Worm (Caenorhabditis elegans) whole organism, midembryonic: Measurements from ENCODE around the gene T28A8.5.

ENCODE experiments used
- T22C8.4 ChIP-seq: fragments of 200-800 bp; sonication (Bioruptor generic); IDR thresholded peaks from 2 replicates; pipeline ENCODE4 v1.3.6; 2022; ENCODE audit warnings: missing genetic modification characterization, missing compliant biosample characterization
- cog-1 ChIP-seq: sonication (generic microtip); optimal IDR thresholded peaks from 2 replicates; lab custom pipeline; 2016; ENCODE audit warnings: missing genetic modification characterization, missing compliant biosample characterization
- flt-1 ChIP-seq: fragments of 200-800 bp; sonication (Bioruptor generic); IDR thresholded peaks from 2 replicates; pipeline ENCODE4 v1.3.6; 2022; ENCODE audit warnings: missing genetic modification characterization, missing compliant biosample characterization
- med-1 ChIP-seq: sonication (generic microtip); optimal IDR thresholded peaks from 2 replicates; lab custom pipeline; 2017; ENCODE audit warnings: missing genetic modification characterization, mild to moderate bottlenecking, missing compliant biosample characterization, antibody characterized with exemption, missing genetic modification reagents; ENCODE audit not compliant: insufficient read depth
- ref-1 ChIP-seq: fragments of 200-800 bp; sonication (Bioruptor generic); conservative IDR thresholded peaks from 2 replicates; pipeline ENCODE4 v1.3.6; 2022; ENCODE audit warnings: missing genetic modification reagents, missing genetic modification characterization, missing compliant biosample characterization
- tab-1 ChIP-seq: fragments of 200-800 bp; sonication (Bioruptor generic); IDR thresholded peaks from 2 replicates; pipeline ENCODE4 v1.3.6; 2022; ENCODE audit warnings: missing genetic modification characterization, missing compliant biosample characterization
- ztf-23 ChIP-seq: fragments of 200-800 bp; sonication (Bioruptor generic); IDR thresholded peaks from 2 replicates; pipeline ENCODE4 v1.3.6; 2022; ENCODE audit warnings: missing genetic modification reagents, missing genetic modification characterization, missing compliant biosample characterization

ce11 chrIII:13452824-13453223 lies 48.6 kb upstream of the T28A8.5 start:
- TF ChIP-seq ref-1 (GFP tag; lab: Robert Waterston, UW) (no peak), med-1 (GFP tag; lab: Kevin White, UChicago) (no peak), cog-1 (tag; lab: Kevin White, UChicago) (no peak), T22C8.4 (GFP tag; lab: Robert Waterston, UW) (no peak), flt-1 (GFP tag; lab: Robert Waterston, UW) (no peak), ztf-23 (GFP tag; lab: Robert Waterston, UW) (no peak), tab-1 (GFP tag; lab: Robert Waterston, UW) (no peak)
